Worm (Caenorhabditis elegans): ENCODE results near the gene rdy-2.

DNA sequence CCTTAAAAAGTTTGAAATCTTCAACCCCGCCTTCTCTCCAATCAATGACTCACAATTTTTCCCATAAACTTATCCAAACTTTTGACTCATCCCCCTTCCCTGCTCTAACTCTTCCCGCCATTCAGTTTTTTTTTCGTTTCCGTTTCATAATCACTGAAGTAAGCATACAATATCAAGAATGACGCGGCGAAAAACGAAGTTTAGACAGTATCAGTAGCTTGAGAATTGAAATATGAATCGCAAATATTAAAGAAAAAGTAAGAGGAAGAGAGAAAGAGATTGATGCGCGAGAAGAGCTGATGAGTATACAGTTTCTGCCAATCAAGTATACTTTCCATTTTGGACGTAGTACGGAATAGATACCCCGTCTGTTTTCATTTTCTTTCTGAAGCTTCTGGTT, 23.3 kb downstream of the rdy-2 start:
- TF ChIP-seq ceh-14 (tag; optimal IDR thresholded peaks at IDR 0.05) (no peak), ceh-34 (tag; optimal IDR thresholded peaks at IDR 0.05) (no peak), ceh-30 (tag; optimal IDR thresholded peaks at IDR 0.05) (no peak), sox-4 (tag; optimal IDR thresholded peaks at IDR 0.05) (no peak), dve-1 (tag; optimal IDR thresholded peaks at IDR 0.05) (no peak), ama-1 (optimal IDR thresholded peaks at IDR 0.05) (no peak), unc-3 (GFP tag; conservative IDR thresholded peaks at IDR 0.05) (no peak), unc-3 (tag; optimal IDR thresholded peaks at IDR 0.05) (no peak), pha-4 (tag; optimal IDR thresholded peaks at IDR 0.05) (no peak), T23F11.4 (GFP tag; optimal IDR thresholded peaks at IDR 0.05) (no peak), mec-3 (tag; optimal IDR thresholded peaks at IDR 0.05; ENCODE audit: borderline replicate concordance) (no peak), F13H6.1 (tag; optimal IDR thresholded peaks at IDR 0.05) (no peak), fkh-10 (GFP tag; optimal IDR thresholded peaks at IDR 0.05) (no peak)

All from whole organism, late embryonic.